Fruit fly (Drosophila melanogaster) whole organism, embryonic: ENCODE data around the gene CG46304.

ENCODE experiments used
- Ada2b ChIP-seq: fragments of 200-800 bp; sonication (Bioruptor generic); IDR thresholded peaks from 2 replicates; pipeline ENCODE4 v1.3.6; 2022; ENCODE audit warnings: missing biosample characterization, missing genetic modification characterization
- CG10366 ChIP-seq: fragments of 200-800 bp; sonication (Bioruptor generic); IDR thresholded peaks from 2 replicates; pipeline ENCODE4 v1.3.6; 2022; ENCODE audit warnings: missing biosample characterization, missing genetic modification characterization
- CG10462 ChIP-seq: fragments of 200-800 bp; sonication (Bioruptor generic); optimal IDR thresholded peaks from 2 replicates; lab custom pipeline; 2016; ENCODE audit warnings: missing biosample characterization, missing genetic modification characterization
- CG11456 ChIP-seq: fragments of 200-800 bp; sonication (Bioruptor generic); IDR thresholded peaks from 3 replicates; pipeline ENCODE4 v1.3.6; 2022; ENCODE audit warnings: missing biosample characterization, missing genetic modification characterization
- CG11723 ChIP-seq: fragments of 200-800 bp; sonication (Bioruptor generic); optimal IDR thresholded peaks from 2 replicates; lab custom pipeline; 2017; ENCODE audit warnings: missing biosample characterization, mild to moderate bottlenecking, missing genetic modification characterization
- CG1233 ChIP-seq: fragments of 200-800 bp; sonication (Bioruptor generic); optimal IDR thresholded peaks from 4 replicates; lab custom pipeline; 2018; ENCODE audit warnings: missing biosample characterization, mild to moderate bottlenecking, missing genetic modification characterization
- CG13424 ChIP-seq: fragments of 200-800 bp; sonication (Bioruptor generic); optimal IDR thresholded peaks from 2 replicates; lab custom pipeline; 2019; ENCODE audit warnings: missing biosample characterization, mild to moderate bottlenecking, missing genetic modification characterization, moderate library complexity
- CG14667 ChIP-seq: fragments of 200-800 bp; sonication (Bioruptor generic); IDR thresholded peaks from 2 replicates; pipeline ENCODE4 v1.3.6; 2022; ENCODE audit warnings: missing biosample characterization, missing genetic modification characterization
- CG31388 ChIP-seq: fragments of 200-800 bp; sonication (Bioruptor generic); optimal IDR thresholded peaks from 2 replicates; lab custom pipeline; 2016; ENCODE audit warnings: missing biosample characterization, missing genetic modification characterization
- CG32767 ChIP-seq: fragments of 200-800 bp; sonication (Bioruptor generic); IDR thresholded peaks from 2 replicates; pipeline ENCODE4 v1.3.6; 2022; ENCODE audit warnings: missing biosample characterization, missing genetic modification characterization
- CG33213 ChIP-seq: fragments of 200-800 bp; sonication (Bioruptor generic); optimal IDR thresholded peaks from 3 replicates; lab custom pipeline; 2016; ENCODE audit warnings: missing biosample characterization, missing genetic modification characterization
- CG4424 ChIP-seq: fragments of 200-800 bp; sonication (Bioruptor generic); optimal IDR thresholded peaks from 3 replicates; lab custom pipeline; 2016; ENCODE audit warnings: missing biosample characterization, missing genetic modification characterization
- CG4617 ChIP-seq: fragments of 200-800 bp; sonication (Bioruptor generic); optimal IDR thresholded peaks from 3 replicates; lab custom pipeline; 2016; ENCODE audit warnings: missing biosample characterization, missing genetic modification characterization, borderline replicate concordance
- CG4854 ChIP-seq: fragments of 200-800 bp; sonication (Bioruptor generic); optimal IDR thresholded peaks from 2 replicates; lab custom pipeline; 2016; ENCODE audit warnings: missing biosample characterization, missing genetic modification characterization, inconsistent platforms
- CG5245 ChIP-seq: fragments of 200-800 bp; sonication (Bioruptor generic); optimal IDR thresholded peaks from 3 replicates; lab custom pipeline; 2016; ENCODE audit warnings: missing biosample characterization, missing genetic modification characterization
- CG6791 ChIP-seq: fragments of 200-800 bp; sonication (Bioruptor generic); IDR thresholded peaks from 3 replicates; pipeline ENCODE4 v1.3.6; 2022; ENCODE audit warnings: missing biosample characterization, missing genetic modification characterization; ENCODE audit not compliant: partially characterized antibody
- CG9932 ChIP-seq: fragments of 200-800 bp; sonication (Bioruptor generic); IDR thresholded peaks from 2 replicates; pipeline ENCODE4 v1.3.6; 2022; ENCODE audit warnings: missing biosample characterization, missing genetic modification characterization
- D19B ChIP-seq: fragments of 200-800 bp; sonication (Bioruptor generic); optimal IDR thresholded peaks from 2 replicates; lab custom pipeline; 2017; ENCODE audit warnings: missing biosample characterization, mild to moderate bottlenecking, missing genetic modification characterization
- Dbx ChIP-seq: fragments of 200-800 bp; sonication (Bioruptor generic); IDR thresholded peaks from 3 replicates; pipeline ENCODE4 v1.3.6; 2022; ENCODE audit warnings: missing biosample characterization, missing genetic modification characterization
- Doc2 ChIP-seq: fragments of 200-800 bp; sonication (Bioruptor generic); IDR thresholded peaks from 2 replicates; pipeline ENCODE4 v1.3.6; 2022; ENCODE audit warnings: missing biosample characterization, missing genetic modification characterization
- E2f2 ChIP-seq: fragments of 200-800 bp; sonication (Bioruptor generic); IDR thresholded peaks from 2 replicates; pipeline ENCODE4 v1.3.6; 2022; ENCODE audit warnings: missing biosample characterization, missing genetic modification characterization
- H15 ChIP-seq: fragments of 200-800 bp; sonication (Bioruptor generic); IDR thresholded peaks from 3 replicates; pipeline ENCODE4 v1.3.6; 2022; ENCODE audit warnings: missing biosample characterization, missing genetic modification characterization
- H2.0 ChIP-seq: fragments of 200-800 bp; sonication (Bioruptor generic); IDR thresholded peaks from 2 replicates; pipeline ENCODE4 v1.3.6; 2022; ENCODE audit warnings: missing biosample characterization, missing genetic modification characterization
- HHEX ChIP-seq: fragments of 200-800 bp; sonication (Bioruptor generic); optimal IDR thresholded peaks from 3 replicates; lab custom pipeline; 2017; ENCODE audit warnings: missing biosample characterization, mild to moderate bottlenecking, missing genetic modification characterization, missing genetic modification reagents
- Mad ChIP-seq: fragments of 200-800 bp; sonication (Bioruptor generic); optimal IDR thresholded peaks from 2 replicates; lab custom pipeline; 2016; ENCODE audit warnings: missing biosample characterization, missing genetic modification characterization
- Nf-YB ChIP-seq: fragments of 200-800 bp; sonication (Bioruptor generic); optimal IDR thresholded peaks from 3 replicates; lab custom pipeline; 2019; ENCODE audit warnings: missing biosample characterization, mild to moderate bottlenecking, missing genetic modification characterization, moderate library complexity
- Nf-YC ChIP-seq: fragments of 200-800 bp; optimal IDR thresholded peaks from 3 replicates; lab custom pipeline; 2019; ENCODE audit warnings: missing biosample characterization, mild to moderate bottlenecking, missing genetic modification characterization, moderate library complexity
- Ravus ChIP-seq: fragments of 200-800 bp; sonication (Bioruptor generic); IDR thresholded peaks from 2 replicates; pipeline ENCODE4 v1.3.6; 2022; ENCODE audit warnings: missing biosample characterization, missing genetic modification characterization
- Six4 ChIP-seq: fragments of 200-800 bp; sonication (Bioruptor generic); optimal IDR thresholded peaks from 2 replicates; lab custom pipeline; 2016; ENCODE audit warnings: missing biosample characterization, missing genetic modification characterization
- Sry-β ChIP-seq: fragments of 200-800 bp; sonication (Bioruptor generic); optimal IDR thresholded peaks from 2 replicates; lab custom pipeline; 2018; ENCODE audit warnings: missing biosample characterization, mild to moderate bottlenecking, missing genetic modification characterization, moderate library complexity
- YL-1 ChIP-seq: fragments of 200-800 bp; sonication (Bioruptor generic); optimal IDR thresholded peaks from 3 replicates; lab custom pipeline; 2017; ENCODE audit warnings: missing biosample characterization, mild to moderate bottlenecking, missing genetic modification characterization
- ab ChIP-seq: fragments of 200-800 bp; sonication (Bioruptor generic); optimal IDR thresholded peaks from 2 replicates; lab custom pipeline; 2016; ENCODE audit warnings: missing biosample characterization, missing genetic modification characterization
- dm ChIP-seq: fragments of 200-800 bp; sonication (Bioruptor generic); optimal IDR thresholded peaks from 3 replicates; lab custom pipeline; 2016; ENCODE audit warnings: missing biosample characterization, missing genetic modification characterization
- fd3F ChIP-seq: fragments of 200-800 bp; sonication (Bioruptor generic); optimal IDR thresholded peaks from 2 replicates; lab custom pipeline; 2018; ENCODE audit warnings: missing biosample characterization, mild to moderate bottlenecking, missing genetic modification characterization, moderate library complexity
- gfzf ChIP-seq: fragments of 200-800 bp; sonication (Bioruptor generic); optimal IDR thresholded peaks from 2 replicates; lab custom pipeline; 2016; ENCODE audit warnings: missing biosample characterization, mild to moderate bottlenecking, missing genetic modification characterization, moderate library complexity
- gt ChIP-seq: fragments of 200-800 bp; sonication (Bioruptor generic); IDR thresholded peaks from 2 replicates; pipeline ENCODE4 v1.3.6; 2022; ENCODE audit warnings: missing biosample characterization, missing genetic modification characterization
- ham ChIP-seq: fragments of 200-800 bp; sonication (Bioruptor generic); IDR thresholded peaks from 2 replicates; pipeline ENCODE4 v1.3.6; 2022; ENCODE audit warnings: missing biosample characterization, missing genetic modification characterization
- hbn ChIP-seq: fragments of 200-800 bp; sonication (Bioruptor generic); IDR thresholded peaks from 2 replicates; pipeline ENCODE4 v1.3.6; 2022; ENCODE audit warnings: missing biosample characterization, missing genetic modification characterization; ENCODE audit not compliant: partially characterized antibody
- jing ChIP-seq: fragments of 200-800 bp; sonication (Bioruptor generic); optimal IDR thresholded peaks from 2 replicates; lab custom pipeline; 2018; ENCODE audit warnings: missing biosample characterization, mild to moderate bottlenecking, missing genetic modification characterization
- lmd ChIP-seq: fragments of 200-800 bp; sonication (Bioruptor generic); IDR thresholded peaks from 2 replicates; pipeline ENCODE4 v1.3.6; 2022; ENCODE audit warnings: missing biosample characterization, missing genetic modification characterization
- nerfin-2 ChIP-seq: fragments of 200-800 bp; sonication (Bioruptor generic); IDR thresholded peaks from 2 replicates; pipeline ENCODE4 v1.3.6; 2022; ENCODE audit warnings: missing biosample characterization, missing genetic modification characterization; ENCODE audit not compliant: partially characterized antibody
- pfk ChIP-seq: fragments of 200-800 bp; sonication (Bioruptor generic); optimal IDR thresholded peaks from 2 replicates; lab custom pipeline; 2018; ENCODE audit warnings: missing biosample characterization, mild to moderate bottlenecking, missing genetic modification characterization, moderate library complexity
- prd ChIP-seq, 3 experiments: fragments of >200 bp in 2 of 3; fragments of 200-800 bp in 1 of 3; sonication (Bioruptor generic) in 1 of 3; optimal IDR thresholded peaks in 2 of 3; IDR thresholded peaks in 1 of 3; 2 replicates in 2 of 3; 3 replicates in 1 of 3; pipeline versions ENCODE4 v1.3.6 to Lab custom; 2017 to 2022; ENCODE audit warnings: missing biosample characterization in 1 of 3, missing genetic modification characterization in 1 of 3
- sc ChIP-seq, 3 experiments: fragments of >200 bp in 2 of 3; fragments of 200-800 bp in 1 of 3; sonication (Bioruptor generic) in 1 of 3; optimal IDR thresholded peaks; 2 replicates in 2 of 3; 3 replicates in 1 of 3; lab custom pipeline; 2017; ENCODE audit warnings: mild to moderate bottlenecking in 1 of 3, missing biosample characterization in 1 of 3, missing genetic modification characterization in 1 of 3, missing genetic modification reagents in 1 of 3
- slp2 ChIP-seq: fragments of 200-800 bp; sonication (Bioruptor generic); optimal IDR thresholded peaks from 2 replicates; lab custom pipeline; 2016; ENCODE audit warnings: missing biosample characterization, missing genetic modification characterization
- unpg ChIP-seq: fragments of 200-800 bp; sonication (Bioruptor generic); optimal IDR thresholded peaks from 3 replicates; lab custom pipeline; 2018; ENCODE audit warnings: missing biosample characterization, mild to moderate bottlenecking, missing genetic modification characterization, moderate library complexity
- vvl ChIP-seq: fragments of 200-800 bp; sonication (Bioruptor generic); IDR thresholded peaks from 2 replicates; pipeline ENCODE4 v1.3.6; 2022; ENCODE audit warnings: missing biosample characterization, missing genetic modification characterization
- zen ChIP-seq: fragments of 200-800 bp; sonication (Bioruptor generic); optimal IDR thresholded peaks from 3 replicates; lab custom pipeline; 2018; ENCODE audit warnings: missing biosample characterization, mild to moderate bottlenecking, missing genetic modification characterization, moderate library complexity

Gene CG46304

DNA sequence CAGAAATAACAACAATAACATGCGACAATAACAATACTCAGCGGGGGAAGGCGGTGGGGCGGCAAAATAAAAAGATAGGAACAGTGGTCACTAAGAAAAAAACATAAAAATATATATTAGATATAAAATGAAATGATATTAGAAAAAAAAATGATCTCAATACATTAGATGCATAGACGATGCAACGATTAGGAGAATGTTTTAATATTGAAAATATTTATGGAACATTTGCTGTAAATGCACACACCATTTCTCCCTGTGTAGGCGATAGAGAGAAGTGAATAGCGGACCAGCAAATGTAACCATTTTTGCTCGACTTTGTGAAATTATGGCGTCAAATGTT, 20.1 kb downstream of the CG46304 start (continued):
- TF ChIP-seq fd3F (GFP tag; lab: Kevin White, UChicago) (peak; percentile 75), vvl (GFP tag; lab: Robert Waterston, UW) (peak; percentile 92), HHEX (GFP tag; lab: Kevin White, UChicago) (peak; percentile 86), CG4854 (GFP tag; lab: Kevin White, UChicago) (peak; percentile 45)

DNA sequence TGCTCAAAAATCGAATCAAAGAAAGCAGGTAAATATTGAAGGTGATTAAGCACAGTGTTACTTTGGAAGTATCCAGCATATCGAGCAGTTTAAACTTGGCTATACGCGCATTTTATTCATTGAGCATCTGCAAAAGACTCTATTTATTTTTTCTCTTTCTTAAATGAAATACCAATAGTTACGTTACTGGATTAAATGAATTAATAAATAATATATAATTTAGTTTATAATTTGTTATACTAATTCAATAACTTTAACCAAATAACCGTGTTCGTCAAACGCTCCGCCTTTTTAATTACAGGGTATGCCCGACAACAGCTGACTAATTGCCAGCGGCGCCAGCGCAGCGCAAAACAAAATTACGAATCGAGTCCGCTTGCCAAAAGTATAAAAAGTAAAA, 20.7 kb downstream of the CG46304 start:
- TF ChIP-seq CG4617 (GFP tag; lab: Kevin White, UChicago) = no peak
- TF ChIP-seq CG11723 (GFP tag; lab: Kevin White, UChicago) = no peak
- no peak for TF ChIP-seq hbn (GFP tag; lab: Robert Waterston, UW)
- no peak for TF ChIP-seq nerfin-2 (GFP tag; lab: Robert Waterston, UW)
- peak; percentile 40; the same call in 1 of the 2 replicates for TF ChIP-seq Ada2b
- no peak for TF ChIP-seq zen (tag; lab: Kevin White, UChicago)
- peak; percentile 48; the same call in 1 of the 2 replicates for TF ChIP-seq lmd
- no peak for TF ChIP-seq Nf-YB (GFP tag; lab: Kevin White, UChicago)
- no peak for TF ChIP-seq pfk (GFP tag; lab: Kevin White, UChicago)
- TF ChIP-seq CG13424 = peak; percentile 19
- TF ChIP-seq gfzf (GFP tag; lab: Kevin White, UChicago) = no peak
- TF ChIP-seq ab (GFP tag; lab: Kevin White, UChicago) = no peak
- peak; percentile 27 for TF ChIP-seq Ravus (GFP tag; lab: Robert Waterston, UW)
- no peak for TF ChIP-seq ham
- TF ChIP-seq H15 = peak; percentile 11; the same call in 1 of the 3 replicates
- no peak for TF ChIP-seq CG5245 (GFP tag; lab: Kevin White, UChicago)
- TF ChIP-seq D19B (GFP tag; lab: Kevin White, UChicago) = peak; percentile 82
- TF ChIP-seq Mad = no peak
- no peak for TF ChIP-seq slp2 (GFP tag; lab: Kevin White, UChicago)
- peak; percentile 33; the same call in 1 of the 2 replicates for TF ChIP-seq CG10366 (GFP tag; lab: Robert Waterston, UW)
- TF ChIP-seq CG31388 = no peak
- TF ChIP-seq CG1233 (GFP tag; lab: Kevin White, UChicago) = peak; percentile 34
- no peak for TF ChIP-seq H2.0 (GFP tag; lab: Robert Waterston, UW)
- peak; percentile 36 for TF ChIP-seq Nf-YC (tag; lab: Kevin White, UChicago)
- no peak for TF ChIP-seq YL-1 (GFP tag; lab: Kevin White, UChicago)
- no peak for TF ChIP-seq CG6791 (GFP tag; lab: Robert Waterston, UW)
- no peak for TF ChIP-seq prd (optimal IDR thresholded peaks at IDR 0.05; lab: Kevin White, UChicago)
- peak; percentile 48; the same call in 2 of the 3 replicates for TF ChIP-seq prd (GFP tag; IDR thresholded peaks at IDR 0.05; lab: Robert Waterston, UW)
- peak; percentile 70 for TF ChIP-seq CG9932
- no peak for TF ChIP-seq CG33213 (GFP tag; lab: Kevin White, UChicago)
- no peak for TF ChIP-seq Sry-β (GFP tag; lab: Kevin White, UChicago)
- TF ChIP-seq Doc2 (GFP tag; lab: Robert Waterston, UW) = no peak
- TF ChIP-seq CG14667 (GFP tag; lab: Robert Waterston, UW) = peak; percentile 29; the same call in 1 of the 2 replicates
- peak; percentile 26 for TF ChIP-seq unpg (GFP tag; lab: Kevin White, UChicago)
- no peak for TF ChIP-seq Six4 (GFP tag; lab: Kevin White, UChicago)
- no peak for TF ChIP-seq dm (GFP tag; lab: Kevin White, UChicago)
- TF ChIP-seq sc (optimal IDR thresholded peaks at IDR 0.05; lab: Kevin White, UChicago) = no peak
- TF ChIP-seq sc (GFP tag; optimal IDR thresholded peaks at IDR 0.05; lab: Kevin White, UChicago) = no peak
- TF ChIP-seq jing (GFP tag; lab: Kevin White, UChicago) = no peak
- peak; percentile 3 for TF ChIP-seq CG4424 (GFP tag; lab: Kevin White, UChicago)
- peak; percentile 62; the same call in 1 of the 3 replicates for TF ChIP-seq Dbx
- no peak for TF ChIP-seq gt (GFP tag; lab: Robert Waterston, UW)
- TF ChIP-seq CG32767 (GFP tag; lab: Robert Waterston, UW) = no peak
- TF ChIP-seq CG11456 (GFP tag; lab: Robert Waterston, UW) = 0 out of 3 replicates have a peak, but pooled peaks have one; percentile 12
- peak; percentile 33; the same call in 1 of the 2 replicates for TF ChIP-seq E2f2 (GFP tag; lab: Robert Waterston, UW)
- TF ChIP-seq CG10462 = no peak
